Fruit fly (Drosophila melanogaster) whole organism, wandering third instar larva: ENCODE data around the gene Pex14.

Experiments
- Abd-B ChIP-seq: fragments of >200 bp; optimal IDR thresholded peaks from 2 replicates; lab custom pipeline; 2017; ENCODE audit warnings: missing biosample characterization, missing genetic modification characterization
- CG9705 ChIP-seq: fragments of 200-800 bp; sonication (Bioruptor generic); optimal IDR thresholded peaks from 2 replicates; lab custom pipeline; 2018; ENCODE audit warnings: missing biosample characterization, mild to moderate bottlenecking, missing genetic modification characterization
- CrebA ChIP-seq: fragments of 200-800 bp; sonication (Bioruptor generic); optimal IDR thresholded peaks from 2 replicates; lab custom pipeline; 2016; ENCODE audit warnings: missing biosample characterization, mild to moderate bottlenecking, missing genetic modification characterization, borderline replicate concordance
- HLH106 ChIP-seq: fragments of 200-800 bp; optimal IDR thresholded peaks from 3 replicates; lab custom pipeline; 2019; ENCODE audit warnings: missing biosample characterization, mild to moderate bottlenecking, missing genetic modification characterization, moderate library complexity
- Hr78 ChIP-seq: fragments of >200 bp; optimal IDR thresholded peaks from 2 replicates; lab custom pipeline; 2017; ENCODE audit warnings: missing biosample characterization, missing genetic modification characterization
- Hr83 ChIP-seq: fragments of 200-300 bp; sonication (Bioruptor generic); optimal IDR thresholded peaks from 2 replicates; lab custom pipeline; 2016; ENCODE audit warnings: missing biosample characterization, mild to moderate bottlenecking, missing genetic modification characterization, moderate library complexity; ENCODE audit not compliant: poor library complexity, severe bottlenecking
- Jra ChIP-seq: sonication (Bioruptor generic); optimal IDR thresholded peaks from 2 replicates; lab custom pipeline; 2016; ENCODE audit warnings: missing biosample characterization, missing genetic modification characterization
- Myc ChIP-seq: fragments of >200 bp; optimal IDR thresholded peaks from 2 replicates; lab custom pipeline; 2017
- N ChIP-seq: fragments of >200 bp; optimal IDR thresholded peaks from 2 replicates; lab custom pipeline; 2018; ENCODE audit warnings: missing biosample characterization, missing external identifiers, missing genetic modification characterization
- OdsH ChIP-seq: fragments of 200-800 bp; sonication (Bioruptor generic); optimal IDR thresholded peaks from 2 replicates; lab custom pipeline; 2016; ENCODE audit warnings: missing biosample characterization, mild to moderate bottlenecking, missing genetic modification characterization
- Rel ChIP-seq, 2 experiments: fragments of 200-800 bp; sonication (Bioruptor generic) in 1 of 2; optimal IDR thresholded peaks; 2 replicates in 1 of 2; 3 replicates in 1 of 2; lab custom pipeline; 2016 to 2019; ENCODE audit warnings: mild to moderate bottlenecking in 2 of 2, missing biosample characterization in 2 of 2, missing genetic modification characterization in 2 of 2, moderate library complexity in 1 of 2
- Sp1 ChIP-seq: fragments of 200-800 bp; sonication (Bioruptor generic); optimal IDR thresholded peaks from 3 replicates; lab custom pipeline; 2019; ENCODE audit warnings: missing biosample characterization, mild to moderate bottlenecking, missing genetic modification characterization, moderate library complexity
- Vsx2 ChIP-seq: fragments of 200-300, 225-300 bp; sonication (Bioruptor generic); optimal IDR thresholded peaks from 2 replicates; lab custom pipeline; 2018; ENCODE audit warnings: missing biosample characterization, missing genetic modification characterization; ENCODE audit not compliant: partially characterized antibody
- br ChIP-seq: fragments of 200-800 bp; sonication (Bioruptor generic); optimal IDR thresholded peaks from 2 replicates; lab custom pipeline; 2016; ENCODE audit warnings: missing biosample characterization, missing genetic modification characterization
- brk ChIP-seq: fragments of 200-800 bp; sonication (Bioruptor generic); optimal IDR thresholded peaks from 2 replicates; lab custom pipeline; 2016; ENCODE audit warnings: missing biosample characterization, mild to moderate bottlenecking, missing genetic modification characterization
- dmrt93B ChIP-seq: fragments of 200-800 bp; sonication (Bioruptor generic); optimal IDR thresholded peaks from 2 replicates; lab custom pipeline; 2018; ENCODE audit warnings: missing biosample characterization, mild to moderate bottlenecking, missing genetic modification characterization
- dsf ChIP-seq: sonication (Bioruptor generic); optimal IDR thresholded peaks from 2 replicates; lab custom pipeline; 2016; ENCODE audit warnings: missing biosample characterization, missing genetic modification characterization, borderline replicate concordance
- ey ChIP-seq: fragments of 200-800 bp; sonication (Bioruptor generic); optimal IDR thresholded peaks from 2 replicates; lab custom pipeline; 2016; ENCODE audit warnings: missing biosample characterization, missing genetic modification characterization
- foxo ChIP-seq, 2 experiments: fragments of 200-800 bp; sonication (Bioruptor generic); optimal IDR thresholded peaks; 2 replicates in 1 of 2; 3 replicates in 1 of 2; lab custom pipeline; 2016 to 2017; ENCODE audit warnings: missing biosample characterization in 2 of 2, missing genetic modification characterization in 2 of 2
- fru ChIP-seq: fragments of 200-800 bp; sonication (Bioruptor generic); optimal IDR thresholded peaks from 3 replicates; lab custom pipeline; 2016; ENCODE audit warnings: missing biosample characterization, mild to moderate bottlenecking, missing genetic modification characterization
- h ChIP-seq: fragments of 200-800 bp; sonication (Bioruptor generic); optimal IDR thresholded peaks from 3 replicates; lab custom pipeline; 2016; ENCODE audit warnings: missing biosample characterization, mild to moderate bottlenecking, missing genetic modification characterization
- jim ChIP-seq: fragments of 175-275, 200-325 bp; sonication (Bioruptor generic); optimal IDR thresholded peaks from 2 replicates; lab custom pipeline; 2016; ENCODE audit warnings: missing biosample characterization, mild to moderate bottlenecking, missing genetic modification characterization
- pan ChIP-seq: fragments of >200 bp; optimal IDR thresholded peaks from 2 replicates; lab custom pipeline; 2017
- psq ChIP-seq: fragments of 200-800 bp; sonication (Bioruptor generic); optimal IDR thresholded peaks from 3 replicates; lab custom pipeline; 2017; ENCODE audit warnings: missing biosample characterization, mild to moderate bottlenecking, missing genetic modification characterization, moderate library complexity
- rgr ChIP-seq: fragments of 200-800 bp; sonication (Bioruptor generic); optimal IDR thresholded peaks from 3 replicates; lab custom pipeline; 2016; ENCODE audit warnings: missing biosample characterization, mild to moderate bottlenecking, missing genetic modification characterization
- sv ChIP-seq: fragments of 200-800 bp; sonication (Bioruptor generic); optimal IDR thresholded peaks from 3 replicates; lab custom pipeline; 2016; ENCODE audit warnings: missing biosample characterization, missing genetic modification characterization
- tai ChIP-seq: sonication (Bioruptor generic); optimal IDR thresholded peaks from 2 replicates; lab custom pipeline; 2016; ENCODE audit warnings: missing biosample characterization, missing genetic modification characterization
- usp ChIP-seq: fragments of >200 bp; optimal IDR thresholded peaks from 2 replicates; lab custom pipeline; 2017; ENCODE audit warnings: missing biosample characterization, missing genetic modification characterization
- woc ChIP-seq: sonication (Bioruptor generic); optimal IDR thresholded peaks from 2 replicates; lab custom pipeline; 2016; ENCODE audit warnings: missing biosample characterization, mild to moderate bottlenecking, missing genetic modification characterization

Gene Pex14

dm6 chr3L:20798325-20798846, 19.8 kb downstream of the Pex14 start, which contains the start of the genes CG3698 and tzn:
CG3698 (minus strand) TSS chr3L:20798375.
tzn (plus strand) TSS chr3L:20798645.
- no peak for TF ChIP-seq brk (GFP tag; lab: Kevin White, UChicago)
- peak; percentile 70 for TF ChIP-seq psq (GFP tag; lab: Kevin White, UChicago)
- TF ChIP-seq usp (GFP tag; lab: Kevin White, UChicago) = no peak
- TF ChIP-seq Hr78 (GFP tag; lab: Kevin White, UChicago) = no peak
- TF ChIP-seq CrebA = no peak
- TF ChIP-seq foxo (GFP tag; optimal IDR thresholded peaks at IDR 0.05; lab: Kevin White, UChicago) = no peak
- no peak for TF ChIP-seq Vsx2 (GFP tag; lab: Kevin White, UChicago)
- peak; percentile 95 for TF ChIP-seq Hr83 (GFP tag; lab: Kevin White, UChicago)
- TF ChIP-seq br (GFP tag; lab: Kevin White, UChicago) = no peak
- TF ChIP-seq jim (GFP tag; lab: Kevin White, UChicago) = no peak
- no peak for TF ChIP-seq N (GFP tag; lab: Kevin White, UChicago)
- no peak for TF ChIP-seq tai (GFP tag; lab: Kevin White, UChicago)
- peak; percentile 94 for TF ChIP-seq rgr (GFP tag; lab: Kevin White, UChicago)
- no peak for TF ChIP-seq ey
- TF ChIP-seq h (GFP tag; lab: Kevin White, UChicago) = no peak
- peak; percentile 85 for TF ChIP-seq Sp1 (GFP tag; lab: Kevin White, UChicago)
- peak; percentile 85 for TF ChIP-seq HLH106
- peak; percentile 17 for TF ChIP-seq Rel (GFP tag; optimal IDR thresholded peaks at IDR 0.05; lab: Kevin White, UChicago)
- TF ChIP-seq Rel (tag; optimal IDR thresholded peaks at IDR 0.05; lab: Kevin White, UChicago) = peak; percentile 85
- no peak for TF ChIP-seq fru
- TF ChIP-seq Jra = no peak
- TF ChIP-seq Abd-B (GFP tag; lab: Kevin White, UChicago) = no peak
- peak; percentile 97 for TF ChIP-seq dmrt93B (GFP tag; lab: Kevin White, UChicago)
- peak; percentile 43 for TF ChIP-seq Myc (lab: Kevin White, UChicago)
- peak; percentile 78 for TF ChIP-seq sv (GFP tag; lab: Kevin White, UChicago)
- peak; percentile 95 for TF ChIP-seq CG9705 (GFP tag; lab: Kevin White, UChicago)
- peak; percentile 83 for TF ChIP-seq OdsH (GFP tag; lab: Kevin White, UChicago)

- TF ChIP-seq pan (lab: Kevin White, UChicago) (no peak), Hr83 (GFP tag; lab: Kevin White, UChicago) (no peak), HLH106 (no peak), jim (GFP tag; lab: Kevin White, UChicago) (no peak), OdsH (GFP tag; lab: Kevin White, UChicago) (no peak), h (GFP tag; lab: Kevin White, UChicago) (no peak), Abd-B (GFP tag; lab: Kevin White, UChicago) (no peak), CrebA (no peak), N (GFP tag; lab: Kevin White, UChicago) (no peak), Vsx2 (GFP tag; lab: Kevin White, UChicago) (no peak), dsf (no peak)
Measured at dm6 chr3L:20800208-20800607, 21.6 kb downstream of the Pex14 start, which contains the start of gene Spc105R. Spc105R (plus strand) TSS chr3L:20800410.

DNA sequence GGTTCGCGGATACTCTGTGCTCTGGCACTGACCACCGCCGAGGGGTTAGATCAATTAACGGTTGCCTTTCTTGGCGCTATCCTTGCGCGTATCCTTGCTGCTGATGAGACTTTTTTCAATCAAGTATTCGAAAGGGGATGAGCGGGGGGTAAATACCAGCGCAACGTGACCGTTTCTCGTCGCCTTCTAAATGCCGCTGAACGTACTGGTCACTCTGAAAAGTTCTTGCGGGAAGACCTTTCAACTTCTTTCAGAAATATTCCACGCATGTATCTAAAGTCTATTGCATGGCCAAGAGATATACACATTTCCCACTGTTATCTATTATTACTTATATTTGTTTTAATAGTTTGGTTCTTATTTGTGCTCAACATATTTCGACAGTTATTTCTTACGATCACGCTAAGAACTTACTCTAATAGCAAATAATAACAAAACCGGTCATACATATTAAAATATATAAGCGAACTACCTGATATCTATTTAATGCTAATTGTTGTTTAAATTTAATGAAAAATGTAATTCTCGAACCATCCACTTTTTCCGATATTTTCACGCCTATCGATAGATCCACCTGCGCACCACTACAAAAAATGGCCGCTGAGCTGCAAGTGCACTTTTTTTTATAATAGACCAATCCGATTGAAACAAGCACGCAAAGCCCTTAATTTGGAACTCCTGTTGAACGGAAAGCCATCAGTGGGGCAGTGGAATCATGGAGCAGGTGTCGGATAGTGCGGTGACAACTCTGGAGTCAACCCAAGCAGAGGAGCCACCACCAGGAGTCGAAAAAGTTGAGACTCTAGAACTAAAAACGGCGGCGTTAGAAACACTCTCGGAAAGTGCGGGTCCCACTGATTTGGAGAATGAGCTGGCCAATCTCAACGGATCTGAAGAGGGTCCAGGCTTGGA, 30.7 kb downstream of the Pex14 start, which contains the start of the genes CG3634 and HIPP1:
Gene CG3634, minus strand, starts transcription at position 185 of the 912 bp plus-strand sequence.
Gene HIPP1, plus strand, starts transcription at position 582 of the 912 bp plus-strand sequence.
- TF ChIP-seq Myc (lab: Kevin White, UChicago) (peak; percentile 34), ey (no peak), sv (GFP tag; lab: Kevin White, UChicago) (no peak), woc (GFP tag; lab: Kevin White, UChicago) (no peak)

dm6 chr3L:20815666-20816375, 37.2 kb downstream of the Pex14 start, which contains the start of the genes CG3618 and Pka-R1:
CG3618 (minus strand) TSS chr3L:20816075.
Pka-R1 (plus strand) TSS chr3L:20816118.
- TF ChIP-seq psq (GFP tag; lab: Kevin White, UChicago) (peak; percentile 29), Hr83 (GFP tag; lab: Kevin White, UChicago) (peak; percentile 14), ey (no peak), rgr (GFP tag; lab: Kevin White, UChicago) (peak; percentile 51)
